Fruit fly (Drosophila melanogaster): Measurements from ENCODE around the gene Tim13.

- peak; percentile 11 for TF ChIP-seq tj (GFP tag; optimal IDR thresholded peaks at IDR 0.05)
- TF ChIP-seq CG14711 (tag; optimal IDR thresholded peaks at IDR 0.05) = no peak
- TF ChIP-seq Crg-1 (GFP tag; optimal IDR thresholded peaks at IDR 0.05) = no peak
- peak; percentile 90 for TF ChIP-seq kay (GFP tag; ENCODE audit: borderline replicate concordance)
- TF ChIP-seq CG11617 (GFP tag; optimal IDR thresholded peaks at IDR 0.05) = no peak
- TF ChIP-seq bab1 (GFP tag; optimal IDR thresholded peaks at IDR 0.05) = no peak
These were observed 14.6 kb upstream of the Tim13 start for dm6 chr3L:11788936-11789352.
